Fruit fly (Drosophila melanogaster): ENCODE data around the gene CG34043.

Gene CG34043

DNA sequence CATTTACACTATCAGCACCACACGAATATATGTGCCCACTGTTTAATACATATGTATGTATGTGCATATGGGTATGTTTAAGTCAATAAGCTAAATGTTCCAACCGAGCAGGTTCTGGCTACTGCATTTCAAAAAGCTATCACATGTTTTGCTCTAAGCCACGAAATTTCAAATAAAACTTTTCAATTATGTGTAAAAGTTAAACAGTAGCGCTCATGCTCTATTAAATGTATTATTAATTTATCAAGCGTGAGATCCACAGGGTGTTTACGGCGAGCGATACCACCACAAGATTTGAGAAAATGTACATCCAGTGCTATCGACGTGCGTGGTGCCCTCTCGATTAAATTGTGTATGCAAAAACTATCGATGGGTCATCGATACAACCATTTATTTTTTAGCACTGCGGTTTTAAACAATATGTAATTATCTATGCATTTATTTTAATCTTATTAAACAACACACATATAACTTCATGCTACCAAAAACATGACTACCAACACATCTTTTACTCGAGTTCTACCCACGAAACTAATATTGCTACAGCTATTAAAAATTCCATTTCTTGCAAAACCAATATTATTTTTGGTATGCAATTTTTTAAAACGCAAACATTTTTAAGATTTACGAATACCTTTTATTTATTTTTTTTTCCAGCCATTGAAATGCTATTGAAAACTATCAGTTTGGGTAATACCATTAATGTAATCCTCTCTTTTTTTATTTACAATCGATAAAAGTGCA is 19.8 kb downstream of the CG34043 start, which contains the start of gene Pten (continued):
- TF ChIP-seq CG15073 (GFP tag; optimal IDR thresholded peaks at IDR 0.05), result no peak
- peak; percentile 82 for TF ChIP-seq CG12659 (GFP tag; optimal IDR thresholded peaks at IDR 0.05)
- peak; percentile 90 for TF ChIP-seq CG7963 (GFP tag; IDR thresholded peaks at IDR 0.05; ENCODE audit: partially characterized antibody)
- peak; percentile 46 for TF ChIP-seq crc (GFP tag; optimal IDR thresholded peaks at IDR 0.05)
- TF ChIP-seq her (GFP tag; optimal IDR thresholded peaks at IDR 0.05), result no peak
- TF ChIP-seq CG17385 (GFP tag; optimal IDR thresholded peaks at IDR 0.05), result peak; percentile 44
- peak; percentile 9 for TF ChIP-seq ERR (GFP tag; optimal IDR thresholded peaks at IDR 0.05)
- TF ChIP-seq eve (GFP tag; optimal IDR thresholded peaks at IDR 0.05), result peak in 1 of 2 experiments; percentile 8
- 0 out of 2 replicates have a peak, but pooled peaks have one; percentile 33 for TF ChIP-seq CG11696 (GFP tag; IDR thresholded peaks at IDR 0.05)
- TF ChIP-seq CG2712 (tag; optimal IDR thresholded peaks at IDR 0.05), result peak; percentile 83
- no peak for TF ChIP-seq lab (GFP tag; optimal IDR thresholded peaks at IDR 0.05)
- no peak for TF ChIP-seq insv (GFP tag; optimal IDR thresholded peaks at IDR 0.05)
- TF ChIP-seq CG31365 (tag; optimal IDR thresholded peaks at IDR 0.05), result no peak
- peak; percentile 16 for TF ChIP-seq CG12744 (GFP tag; optimal IDR thresholded peaks at IDR 0.05)
- peak; percentile 97 for TF ChIP-seq Dref (GFP tag; IDR thresholded peaks at IDR 0.05)
- TF ChIP-seq seq (GFP tag; IDR thresholded peaks at IDR 0.05), result 0 out of 2 replicates have a peak, but pooled peaks have one; percentile 35
- TF ChIP-seq CG6254 (GFP tag; optimal IDR thresholded peaks at IDR 0.05), result peak; percentile 100
- no peak for TF ChIP-seq ranshi (GFP tag; IDR thresholded peaks at IDR 0.05)
- peak; percentile 64 for TF ChIP-seq pho (GFP tag; optimal IDR thresholded peaks at IDR 0.05)
- peak; percentile 58 for TF ChIP-seq CG1792 (GFP tag; optimal IDR thresholded peaks at IDR 0.05)
- TF ChIP-seq vfl (GFP tag; optimal IDR thresholded peaks at IDR 0.05), result no peak
- peak; percentile 83 for TF ChIP-seq inv (GFP tag; IDR thresholded peaks at IDR 0.05; ENCODE audit: partially characterized antibody)
- TF ChIP-seq wdn (GFP tag; IDR thresholded peaks at IDR 0.05), result 0 out of 2 replicates have a peak, but pooled peaks have one; percentile 21
- TF ChIP-seq CG3163 (GFP tag; optimal IDR thresholded peaks at IDR 0.05), result peak; percentile 27
- TF ChIP-seq CG8388 (GFP tag; optimal IDR thresholded peaks at IDR 0.05), result peak; percentile 66
- TF ChIP-seq pan (optimal IDR thresholded peaks at IDR 0.05), result no peak
- peak in 1 of 2 experiments; percentile 79 for TF ChIP-seq pan (GFP tag; optimal IDR thresholded peaks at IDR 0.05 in 1 of 2, IDR thresholded peaks at IDR 0.05 in 1 of 2)
- peak; percentile 10 for TF ChIP-seq CG8089 (GFP tag; optimal IDR thresholded peaks at IDR 0.05)
- no peak for TF ChIP-seq CG6813 (GFP tag; optimal IDR thresholded peaks at IDR 0.05)
- TF ChIP-seq ci (GFP tag; IDR thresholded peaks at IDR 0.05), result peak; percentile 73; the same call in 1 of the 3 replicates
- TF ChIP-seq Gsc (GFP tag; IDR thresholded peaks at IDR 0.05), result no peak
- no peak for TF ChIP-seq Blimp-1 (GFP tag; optimal IDR thresholded peaks at IDR 0.05)
- TF ChIP-seq CG9437 (GFP tag; optimal IDR thresholded peaks at IDR 0.05), result peak; percentile 25
- TF ChIP-seq CG11560 (tag; IDR thresholded peaks at IDR 0.05), result peak; percentile 92; the same call in 2 of the 3 replicates
- TF ChIP-seq CG14965 (GFP tag; optimal IDR thresholded peaks at IDR 0.05; ENCODE audit: borderline replicate concordance), result no peak
- TF ChIP-seq tio (GFP tag; optimal IDR thresholded peaks at IDR 0.05), result no peak
- TF ChIP-seq CG4820 (GFP tag; optimal IDR thresholded peaks at IDR 0.05), result peak; percentile 76
- TF ChIP-seq eyg (GFP tag; optimal IDR thresholded peaks at IDR 0.05), result peak; percentile 43
- peak; percentile 16 for TF ChIP-seq CG7271 (tag; optimal IDR thresholded peaks at IDR 0.05)
- TF ChIP-seq sisA (GFP tag; IDR thresholded peaks at IDR 0.05), result no peak
- TF ChIP-seq Xbp1 (GFP tag; optimal IDR thresholded peaks at IDR 0.05), result peak; percentile 56
- TF ChIP-seq Dip2 (GFP tag; IDR thresholded peaks at IDR 0.05), result no peak
- TF ChIP-seq CG2889 (GFP tag; IDR thresholded peaks at IDR 0.05), result no peak
- no peak for TF ChIP-seq NFAT (GFP tag; IDR thresholded peaks at IDR 0.05)
- peak; percentile 38 for TF ChIP-seq BtbVII (GFP tag; optimal IDR thresholded peaks at IDR 0.05)
- TF ChIP-seq ham (GFP tag; IDR thresholded peaks at IDR 0.05), result no peak
- TF ChIP-seq CG7928 (GFP tag; optimal IDR thresholded peaks at IDR 0.05), result peak; percentile 4
- TF ChIP-seq CG16813 (GFP tag; IDR thresholded peaks at IDR 0.05; ENCODE audit: partially characterized antibody), result peak; percentile 92
- TF ChIP-seq zen2 (GFP tag; IDR thresholded peaks at IDR 0.05; ENCODE audit: partially characterized antibody), result no peak; the same call in 2 of the 3 replicates
